Worm (Caenorhabditis elegans) whole organism, L3 larva: ENCODE results near the gene zhit-2.

Experiments used
- egl-5 ChIP-seq: fragments of 150-350 bp; optimal IDR thresholded peaks from 2 replicates; lab custom pipeline; 2017; ENCODE audit warnings: missing biosample characterization, missing genetic modification reagents, missing genetic modification characterization, inconsistent platforms
- elt-1 ChIP-seq: fragments of 150-350 bp; optimal IDR thresholded peaks from 2 replicates; lab custom pipeline; 2014; ENCODE audit warnings: missing biosample characterization, missing genetic modification characterization
- nhr-12 ChIP-seq: fragments of 150-350 bp; optimal IDR thresholded peaks from 2 replicates; lab custom pipeline; 2014; ENCODE audit warnings: missing biosample characterization, missing genetic modification characterization
- pha-4 ChIP-seq: fragments of 150-350 bp; optimal IDR thresholded peaks from 2 replicates; lab custom pipeline; 2014; ENCODE audit warnings: missing biosample characterization, missing genetic modification reagents, missing genetic modification characterization
- snpc-4 ChIP-seq: fragments of 150-350 bp; optimal IDR thresholded peaks from 2 replicates; lab custom pipeline; 2014; ENCODE audit warnings: missing biosample characterization, missing genetic modification characterization
- tbx-2 ChIP-seq: sonication (generic microtip); optimal IDR thresholded peaks from 2 replicates; lab custom pipeline; 2016; ENCODE audit warnings: mild to moderate bottlenecking, missing genetic modification characterization, missing compliant biosample characterization
- zag-1 ChIP-seq: fragments of 150-350 bp; optimal IDR thresholded peaks from 2 replicates; lab custom pipeline; 2014; ENCODE audit warnings: missing biosample characterization, missing genetic modification characterization
- ztf-4 ChIP-seq: fragments of 150-350 bp; optimal IDR thresholded peaks from 2 replicates; lab custom pipeline; 2014; ENCODE audit warnings: missing biosample characterization, missing genetic modification characterization

DNA sequence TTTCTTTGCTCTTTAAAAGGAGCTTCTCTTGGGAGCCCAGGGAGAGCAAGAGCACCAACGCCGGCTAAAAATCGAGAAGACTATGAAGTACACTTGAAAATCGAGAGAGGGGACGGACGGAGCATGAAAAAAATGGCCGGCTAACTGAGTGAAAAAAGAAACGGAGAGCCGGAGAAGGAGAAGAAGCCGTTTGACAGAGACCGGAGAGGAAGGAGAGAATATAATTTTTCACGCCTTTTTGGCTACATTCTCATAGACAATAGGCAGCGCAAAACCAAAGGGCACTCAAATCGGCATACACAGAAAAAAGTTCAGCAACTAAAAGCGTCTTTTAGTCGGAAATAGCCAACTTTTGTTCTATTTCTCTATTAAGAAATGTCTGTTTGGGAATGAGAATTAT lies 22.7 kb downstream of the zhit-2 start:
- TF ChIP-seq snpc-4 (tag; lab: Kevin White, UChicago) = no peak
- TF ChIP-seq nhr-12 (tag; lab: Kevin White, UChicago) = no peak
- no peak for TF ChIP-seq tbx-2
- TF ChIP-seq pha-4 (tag; lab: Kevin White, UChicago) = no peak
- TF ChIP-seq ztf-4 (tag; lab: Kevin White, UChicago) = no peak
- TF ChIP-seq elt-1 (tag; lab: Kevin White, UChicago) = no peak
- no peak for TF ChIP-seq zag-1
- TF ChIP-seq egl-5 (tag; lab: Kevin White, UChicago) = no peak
